Fruit fly (Drosophila melanogaster) whole organism, wandering third instar larva: ENCODE results near the gene Glut1.
A peak's percentile ranks its signal among the peaks of the same experiment; 100 is the strongest.

Experiments used
- Abd-B ChIP-seq: fragments of >200 bp; optimal IDR thresholded peaks from 2 replicates; lab custom pipeline; 2017; ENCODE audit warnings: missing biosample characterization, missing genetic modification characterization
- CG9705 ChIP-seq: fragments of 200-800 bp; sonication (Bioruptor generic); optimal IDR thresholded peaks from 2 replicates; lab custom pipeline; 2018; ENCODE audit warnings: missing biosample characterization, mild to moderate bottlenecking, missing genetic modification characterization
- Sp1 ChIP-seq: fragments of 200-800 bp; sonication (Bioruptor generic); optimal IDR thresholded peaks from 3 replicates; lab custom pipeline; 2019; ENCODE audit warnings: missing biosample characterization, mild to moderate bottlenecking, missing genetic modification characterization, moderate library complexity
- foxo ChIP-seq, 2 experiments: fragments of 200-800 bp; sonication (Bioruptor generic); optimal IDR thresholded peaks; 2 replicates in 1 of 2; 3 replicates in 1 of 2; lab custom pipeline; 2016 to 2017; ENCODE audit warnings: missing biosample characterization in 2 of 2, missing genetic modification characterization in 2 of 2
- h ChIP-seq: fragments of 200-800 bp; sonication (Bioruptor generic); optimal IDR thresholded peaks from 3 replicates; lab custom pipeline; 2016; ENCODE audit warnings: missing biosample characterization, mild to moderate bottlenecking, missing genetic modification characterization
- pan ChIP-seq: fragments of >200 bp; optimal IDR thresholded peaks from 2 replicates; lab custom pipeline; 2017
- rgr ChIP-seq: fragments of 200-800 bp; sonication (Bioruptor generic); optimal IDR thresholded peaks from 3 replicates; lab custom pipeline; 2016; ENCODE audit warnings: missing biosample characterization, mild to moderate bottlenecking, missing genetic modification characterization

dm6 chr3L:904364-904763 lies 9.5 kb upstream of the Glut1 start:
- TF ChIP-seq h (GFP tag; lab: Kevin White, UChicago) = peak; percentile 75
- peak; percentile 76 for TF ChIP-seq Sp1 (GFP tag; lab: Kevin White, UChicago)
- no peak for TF ChIP-seq Abd-B (GFP tag; lab: Kevin White, UChicago)
- TF ChIP-seq pan (lab: Kevin White, UChicago) = no peak
- peak; percentile 32 for TF ChIP-seq CG9705
- TF ChIP-seq foxo (GFP tag; optimal IDR thresholded peaks at IDR 0.05; lab: Kevin White, UChicago) = peak in 1 of 2 experiments; percentile 73
- TF ChIP-seq rgr (GFP tag; lab: Kevin White, UChicago) = peak; percentile 76
